Worm (Caenorhabditis elegans): Measurements from ENCODE around the gene cank-26.

DNA sequence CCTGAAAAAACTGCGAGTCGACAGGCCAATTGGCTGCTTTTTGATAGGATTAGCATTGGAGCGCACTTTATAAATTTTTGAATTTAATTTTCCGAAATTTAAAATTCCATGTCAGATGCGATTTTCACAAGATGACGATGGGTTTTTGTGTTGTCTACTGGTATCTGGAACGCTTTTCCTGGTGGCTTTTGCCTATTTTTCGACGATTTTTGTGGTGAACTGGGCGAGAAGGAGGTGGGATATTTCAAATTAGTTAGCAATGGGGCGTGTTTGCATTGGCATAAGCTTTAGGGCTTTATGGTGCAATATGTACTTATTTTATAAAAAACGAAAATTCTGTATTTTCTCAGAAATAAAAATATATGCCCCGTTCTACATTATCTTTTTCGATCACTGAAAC, 2.7 kb downstream of the cank-26 start, which contains the start of gene K10G6.9:
- no peak for TF ChIP-seq fkh-10 (GFP tag; optimal IDR thresholded peaks at IDR 0.05)
- TF ChIP-seq Y116A8C.19 (tag; optimal IDR thresholded peaks at IDR 0.05; ENCODE audit: borderline replicate concordance): no peak
- TF ChIP-seq nhr-11 (tag; optimal IDR thresholded peaks at IDR 0.05): no peak
- TF ChIP-seq elt-2 (tag; optimal IDR thresholded peaks at IDR 0.05): no peak
- no peak for TF ChIP-seq unc-130 (tag; optimal IDR thresholded peaks at IDR 0.05)
- TF ChIP-seq grh-1 (GFP tag; IDR thresholded peaks at IDR 0.05): no peak
- TF ChIP-seq ztf-11 (tag; optimal IDR thresholded peaks at IDR 0.05): no peak
- no peak for TF ChIP-seq ama-1 (optimal IDR thresholded peaks at IDR 0.05)
- TF ChIP-seq lir-3 (tag; optimal IDR thresholded peaks at IDR 0.05; ENCODE audit: poor library complexity): no peak
